Worm (Caenorhabditis elegans) whole organism, L4 larva: ENCODE data around the gene ZK6.6.
A peak's percentile ranks its signal among the peaks of the same experiment; 100 is the strongest.

ENCODE experiments used
- F10B5.3 ChIP-seq: sonication (generic microtip); optimal IDR thresholded peaks from 2 replicates; lab custom pipeline; 2016; ENCODE audit warnings: mild to moderate bottlenecking, missing genetic modification characterization, missing compliant biosample characterization
- F37D6.2 ChIP-seq: sonication (generic microtip); optimal IDR thresholded peaks from 2 replicates; lab custom pipeline; 2016; ENCODE audit warnings: mild to moderate bottlenecking, missing genetic modification characterization, missing compliant biosample characterization
- F44E2.7 ChIP-seq: fragments of 200-800 bp; sonication (Bioruptor generic); IDR thresholded peaks from 2 replicates; pipeline ENCODE4 v2.1.2; 2022; ENCODE audit warnings: missing genetic modification characterization, missing compliant biosample characterization
- T26A8.4 ChIP-seq: fragments of 200-800 bp; sonication (Bioruptor generic); IDR thresholded peaks from 2 replicates; pipeline ENCODE4 v1.3.6; 2022; ENCODE audit warnings: missing genetic modification characterization, missing compliant biosample characterization
- ZK337.2 ChIP-seq: fragments of 200-800 bp; sonication (Bioruptor generic); IDR thresholded peaks from 2 replicates; pipeline ENCODE4 v1.3.6; 2022; ENCODE audit warnings: missing genetic modification reagents, missing genetic modification characterization, missing compliant biosample characterization
- aha-1 ChIP-seq: fragments of 150-350 bp; peaks from one replicate; lab custom pipeline; 2014; ENCODE audit warnings: missing biosample characterization, missing genetic modification characterization
- attf-4 ChIP-seq: sonication (generic microtip); optimal IDR thresholded peaks from 3 replicates; lab custom pipeline; 2017; ENCODE audit warnings: missing biosample characterization, missing genetic modification characterization
- ceh-62 ChIP-seq: sonication (generic microtip); optimal IDR thresholded peaks from 2 replicates; lab custom pipeline; 2017; ENCODE audit warnings: missing biosample characterization, missing genetic modification characterization
- ctbp-1 ChIP-seq: fragments of 200-800 bp; sonication (Bioruptor generic); IDR thresholded peaks from 2 replicates; pipeline ENCODE4 v1.3.6; 2022; ENCODE audit warnings: missing genetic modification reagents, missing genetic modification characterization, missing compliant biosample characterization
- daf-19 ChIP-seq: fragments of 200-800 bp; sonication (Bioruptor generic); conservative IDR thresholded peaks from 2 replicates; pipeline ENCODE4 v1.3.6; 2022; ENCODE audit warnings: missing genetic modification characterization, missing compliant biosample characterization
- daf-8 ChIP-seq: fragments of 200-800 bp; sonication (Bioruptor generic); IDR thresholded peaks from 2 replicates; pipeline ENCODE4 v1.3.6; 2022; ENCODE audit warnings: missing genetic modification characterization, missing compliant biosample characterization
- dmd-6 ChIP-seq: fragments of 200-800 bp; sonication (Bioruptor generic); IDR thresholded peaks from 2 replicates; pipeline ENCODE4 v1.3.6; 2022; ENCODE audit warnings: missing genetic modification reagents, missing genetic modification characterization, missing compliant biosample characterization
- dmd-8 ChIP-seq: fragments of 200-800 bp; sonication (Bioruptor generic); IDR thresholded peaks from 2 replicates; pipeline ENCODE4 v1.3.6; 2022; ENCODE audit warnings: missing genetic modification characterization, missing compliant biosample characterization
- duxl-1 ChIP-seq: sonication (generic microtip); optimal IDR thresholded peaks from 2 replicates; lab custom pipeline; 2016; ENCODE audit warnings: mild to moderate bottlenecking, missing genetic modification characterization, moderate library complexity, missing compliant biosample characterization; ENCODE audit not compliant: poor library complexity
- fos-1 ChIP-seq: fragments of 150-350 bp; optimal IDR thresholded peaks from 2 replicates; lab custom pipeline; 2014; ENCODE audit warnings: missing biosample characterization, missing genetic modification characterization
- hlh-30 ChIP-seq: sonication (generic microtip); optimal IDR thresholded peaks from 2 replicates; lab custom pipeline; 2017; ENCODE audit warnings: antibody characterized with exemption, mild to moderate bottlenecking, missing genetic modification characterization, missing compliant biosample characterization; ENCODE audit not compliant: insufficient read depth
- lir-3 ChIP-seq: sonication (generic microtip); optimal IDR thresholded peaks from 2 replicates; lab custom pipeline; 2016; ENCODE audit warnings: mild to moderate bottlenecking, missing genetic modification characterization, missing compliant biosample characterization
- lsy-2 ChIP-seq, 2 experiments: fragments of 150-350 bp in 1 of 2; sonication (generic microtip) in 1 of 2; optimal IDR thresholded peaks; 2 replicates each; lab custom pipeline; 2014 to 2017; ENCODE audit warnings: missing biosample characterization in 2 of 2, missing genetic modification characterization in 2 of 2
- mes-2 ChIP-seq: sonication (generic microtip); optimal IDR thresholded peaks from 2 replicates; lab custom pipeline; 2016; ENCODE audit warnings: missing genotype, mild to moderate bottlenecking, missing genetic modification characterization, missing compliant biosample characterization; ENCODE audit not compliant: poor library complexity, severe bottlenecking
- nhr-10 ChIP-seq: fragments of 150-350 bp; optimal IDR thresholded peaks from 2 replicates; lab custom pipeline; 2014; ENCODE audit warnings: missing biosample characterization, missing genetic modification characterization
- nhr-102 ChIP-seq: sonication (generic microtip); optimal IDR thresholded peaks from 2 replicates; lab custom pipeline; 2016; ENCODE audit warnings: mild to moderate bottlenecking, missing genetic modification characterization, moderate library complexity, missing compliant biosample characterization
- nhr-111 ChIP-seq: fragments of 200-800 bp; sonication (Bioruptor generic); optimal IDR thresholded peaks from 2 replicates; lab custom pipeline; 2018; ENCODE audit warnings: mild to moderate bottlenecking, missing genetic modification characterization, missing compliant biosample characterization
- pha-4 ChIP-seq, 2 experiments: fragments of 150-350 bp in 1 of 2; fragments of 200-800 bp in 1 of 2; sonication (Bioruptor generic) in 1 of 2; IDR thresholded peaks in 1 of 2; optimal IDR thresholded peaks in 1 of 2; 2 replicates each; pipeline versions ENCODE4 v1.3.6 to Lab custom; 2014 to 2022; ENCODE audit warnings: missing genetic modification characterization in 2 of 2, missing genetic modification reagents in 2 of 2, missing biosample characterization in 1 of 2, missing compliant biosample characterization in 1 of 2
- pqm-1 ChIP-seq: sonication (generic microtip); optimal IDR thresholded peaks from 2 replicates; lab custom pipeline; 2017; ENCODE audit warnings: missing biosample characterization, missing genetic modification characterization
- sdz-12 ChIP-seq: fragments of 200-800 bp; sonication (Bioruptor generic); optimal IDR thresholded peaks from 2 replicates; lab custom pipeline; 2018; ENCODE audit warnings: mild to moderate bottlenecking, missing genetic modification characterization, missing compliant biosample characterization
- set-16 ChIP-seq: fragments of 200-800 bp; sonication (Bioruptor generic); IDR thresholded peaks from 2 replicates; pipeline ENCODE4 v1.3.6; 2022; ENCODE audit warnings: missing genetic modification reagents, missing genetic modification characterization, missing compliant biosample characterization
- tra-1 ChIP-seq: fragments of 200-800 bp; sonication (Bioruptor generic); IDR thresholded peaks from 2 replicates; pipeline ENCODE4 v1.3.6; 2022; ENCODE audit warnings: missing genetic modification reagents, missing genetic modification characterization, missing compliant biosample characterization
- unc-62 ChIP-seq, 3 experiments: fragments of 150-350 bp in 1 of 3; sonication (generic microtip); optimal IDR thresholded peaks in 2 of 3; peaks in 1 of 3; 1 replicate in 1 of 3; 2 replicates in 2 of 3; lab custom pipeline; 2014 to 2017; ENCODE audit warnings: missing biosample characterization in 3 of 3, missing genetic modification characterization in 3 of 3, missing genetic modification reagents in 3 of 3, missing genotype in 1 of 3
- zip-2 ChIP-seq: fragments of 150-350 bp; optimal IDR thresholded peaks from 2 replicates; lab custom pipeline; 2014; ENCODE audit warnings: missing biosample characterization, missing genetic modification characterization
- ztf-11 ChIP-seq: fragments of 150-350 bp; optimal IDR thresholded peaks from 2 replicates; lab custom pipeline; 2014; ENCODE audit warnings: missing biosample characterization, missing genetic modification characterization

Gene ZK6.6

DNA sequence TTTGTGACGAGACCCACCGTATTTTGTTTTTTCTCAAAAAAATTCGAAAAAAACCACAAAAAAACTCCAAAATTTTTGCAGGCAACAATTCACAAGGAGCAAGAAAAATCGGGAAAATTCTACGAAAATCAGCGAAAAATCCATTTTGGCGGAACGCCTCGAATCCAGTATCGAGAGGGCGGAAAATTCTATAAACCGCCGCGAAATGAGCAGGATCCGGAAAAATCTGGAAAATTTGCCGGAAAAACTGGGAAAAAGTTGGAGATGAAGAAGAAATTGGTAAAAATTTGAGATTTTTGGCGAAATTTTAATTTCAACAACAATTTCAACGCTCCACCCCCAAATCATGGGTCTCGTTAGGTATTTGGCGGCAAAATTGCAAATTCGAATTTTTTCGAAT, 28.4 kb upstream of the ZK6.6 start:
- peak; percentile 71 for TF ChIP-seq aha-1 (tag; lab: Kevin White, UChicago)
- no peak for TF ChIP-seq ZK337.2 (GFP tag; lab: Robert Waterston, UW)

DNA sequence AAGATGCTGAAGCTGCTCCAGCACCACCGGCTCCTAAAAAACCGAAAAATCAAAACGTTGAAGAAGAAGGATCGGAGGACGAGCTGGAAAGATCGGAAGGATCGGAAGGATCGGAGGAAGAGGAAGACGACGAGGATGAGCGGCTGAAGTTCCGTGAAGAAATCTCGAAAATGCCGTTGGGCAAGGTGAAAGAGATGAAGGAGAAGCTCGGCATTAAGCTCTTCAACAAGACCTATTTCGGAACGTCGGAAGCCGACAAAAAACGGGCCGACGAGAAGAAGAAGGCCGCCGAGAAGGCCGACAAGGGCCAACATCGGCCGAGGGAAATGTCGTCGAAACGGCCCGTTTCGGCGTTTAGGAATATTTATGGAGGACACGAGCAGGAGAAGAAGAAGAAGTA, 27.2 kb upstream of the ZK6.6 start:
- no peak for TF ChIP-seq dmd-6 (GFP tag; lab: Robert Waterston, UW)
- peak; percentile 53; the same call in 1 of the 2 replicates for TF ChIP-seq set-16 (GFP tag; lab: Robert Waterston, UW)

DNA sequence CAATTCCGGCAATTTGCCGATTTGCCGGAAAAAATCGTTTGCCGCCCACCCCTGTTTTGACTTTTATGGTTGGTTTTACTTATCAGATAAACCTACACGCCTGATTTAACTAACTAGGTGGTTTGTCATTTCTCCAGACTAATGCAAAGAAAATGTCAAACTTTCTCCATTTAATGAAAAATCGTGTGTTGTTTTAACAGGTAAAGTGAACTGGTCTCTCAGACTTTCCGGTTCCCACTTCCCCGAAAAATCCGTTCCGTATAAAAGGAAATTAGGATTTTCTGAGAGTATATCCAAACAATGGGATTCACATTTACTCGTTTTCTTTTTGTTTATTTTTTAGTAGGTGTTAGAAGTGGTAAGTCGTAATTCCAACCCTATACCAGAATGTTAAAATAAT, 23.8 kb upstream of the ZK6.6 start, which contains the start of gene mltn-6:
TSS of gene mltn-6 (plus strand) at position 301 of the 400 bp plus-strand sequence.
- TF ChIP-seq nhr-102 (tag; lab: Kevin White, UChicago) (no peak), fos-1 (tag; lab: Kevin White, UChicago) (no peak), daf-8 (no peak), tra-1 (GFP tag; lab: Robert Waterston, UW) (no peak), dmd-8 (GFP tag; lab: Robert Waterston, UW) (no peak)

DNA sequence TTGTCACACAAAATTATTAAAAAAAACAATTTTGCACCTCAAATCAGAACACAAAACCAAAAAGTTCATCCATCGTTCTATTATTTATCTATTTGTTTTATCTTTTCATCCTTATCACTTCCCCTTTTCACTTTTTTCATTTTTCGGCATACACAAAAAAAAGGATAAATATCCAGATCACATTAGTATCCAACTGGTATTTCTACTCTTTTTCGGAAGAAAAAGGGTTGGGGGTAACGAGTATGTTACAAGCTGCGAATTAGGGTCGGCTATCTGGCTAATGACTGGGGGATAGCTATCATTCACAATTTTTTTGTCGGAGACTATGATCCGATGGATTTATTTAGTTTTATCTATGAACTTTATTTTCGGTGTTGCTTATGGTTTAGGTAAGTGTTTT, 18.5 kb upstream of the ZK6.6 start, which contains the start of gene mltn-7:
TSS of gene mltn-7 (plus strand) at position 301 of the 400 bp plus-strand sequence.
- TF ChIP-seq attf-4 (tag; lab: Kevin White, UChicago), result no peak
- TF ChIP-seq pha-4 (GFP tag; IDR thresholded peaks at IDR 0.05; lab: Robert Waterston, UW), result no peak
- no peak for TF ChIP-seq pha-4 (tag; optimal IDR thresholded peaks at IDR 0.05; lab: Kevin White, UChicago)
- TF ChIP-seq lir-3, result no peak
- no peak for TF ChIP-seq dmd-8 (GFP tag; lab: Robert Waterston, UW)
- TF ChIP-seq dmd-6 (GFP tag; lab: Robert Waterston, UW), result no peak
- no peak for TF ChIP-seq zip-2 (tag; lab: Kevin White, UChicago)
- TF ChIP-seq duxl-1 (tag; lab: Kevin White, UChicago), result no peak

DNA sequence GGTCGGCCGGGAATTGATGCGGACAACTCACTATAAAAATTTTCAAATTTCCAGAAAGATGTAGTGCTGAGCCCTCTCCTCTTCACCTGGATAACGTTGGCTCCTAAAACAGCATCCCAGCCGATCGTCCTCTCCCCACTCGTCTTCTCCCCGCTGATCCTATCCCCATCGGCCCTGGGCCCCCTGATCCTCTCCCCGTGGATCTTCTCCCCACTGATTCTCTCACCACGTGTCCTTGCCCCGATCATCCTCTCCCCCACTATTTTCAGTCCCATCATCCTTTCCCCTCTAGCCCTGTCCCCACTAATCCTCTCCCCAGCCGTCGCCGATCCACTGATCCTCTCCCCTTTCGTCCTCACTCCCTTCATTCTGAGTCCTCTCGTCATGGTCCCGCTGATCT, 15.3 kb upstream of the ZK6.6 start:
- TF ChIP-seq mes-2, result no peak
- TF ChIP-seq lsy-2 (tag; optimal IDR thresholded peaks at IDR 0.05; lab: Kevin White, UChicago), result no peak
- TF ChIP-seq set-16 (GFP tag; lab: Robert Waterston, UW), result peak; percentile 81
- no peak for TF ChIP-seq nhr-111 (GFP tag; lab: Kevin White, UChicago)
- peak in 1 of 2 experiments; percentile 22 for TF ChIP-seq unc-62 (GFP tag; optimal IDR thresholded peaks at IDR 0.05 in 1 of 2; lab: Kevin White, UChicago)
- TF ChIP-seq unc-62 (tag; optimal IDR thresholded peaks at IDR 0.05; lab: Kevin White, UChicago), result no peak
- no peak for TF ChIP-seq ztf-11 (tag; lab: Kevin White, UChicago)
- TF ChIP-seq F10B5.3 (tag; lab: Kevin White, UChicago), result no peak
- no peak for TF ChIP-seq sdz-12 (GFP tag; lab: Kevin White, UChicago)
- no peak for TF ChIP-seq T26A8.4 (GFP tag; lab: Robert Waterston, UW)
- TF ChIP-seq F37D6.2, result no peak
- no peak for TF ChIP-seq F44E2.7 (GFP tag; lab: Robert Waterston, UW)
- TF ChIP-seq daf-19 (GFP tag; lab: Robert Waterston, UW), result no peak
- TF ChIP-seq hlh-30 (tag; lab: Kevin White, UChicago), result no peak
- TF ChIP-seq ctbp-1 (GFP tag; lab: Robert Waterston, UW), result no peak
- no peak for TF ChIP-seq ceh-62 (tag; lab: Kevin White, UChicago)

DNA sequence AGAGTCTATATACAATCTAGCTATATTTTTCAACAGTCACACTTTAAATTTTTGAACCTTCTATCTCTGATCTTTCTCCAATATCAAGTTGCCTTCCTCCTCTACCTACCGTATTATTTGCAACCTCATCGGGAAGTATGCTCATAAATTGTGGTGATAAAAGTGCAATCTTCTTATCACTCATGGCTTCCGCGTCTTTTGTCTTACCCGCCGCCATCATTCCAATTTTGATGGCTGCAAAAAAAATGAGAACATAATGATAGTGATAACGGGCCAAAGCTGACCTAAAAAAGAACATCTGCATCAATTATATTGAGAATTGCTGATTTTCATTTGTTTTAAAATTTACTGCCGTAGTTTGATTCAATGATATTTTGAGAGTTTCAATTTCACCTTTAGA, 11.7 kb upstream of the ZK6.6 start:
- TF ChIP-seq pqm-1 (tag; lab: Kevin White, UChicago) (peak; percentile 68), nhr-10 (tag; lab: Kevin White, UChicago) (no peak), dmd-6 (GFP tag; lab: Robert Waterston, UW) (peak; percentile 19; the same call in 1 of the 2 replicates)
